Fruit fly (Drosophila melanogaster): ENCODE results near the gene CG18249.

The CG18249 gene

DNA sequence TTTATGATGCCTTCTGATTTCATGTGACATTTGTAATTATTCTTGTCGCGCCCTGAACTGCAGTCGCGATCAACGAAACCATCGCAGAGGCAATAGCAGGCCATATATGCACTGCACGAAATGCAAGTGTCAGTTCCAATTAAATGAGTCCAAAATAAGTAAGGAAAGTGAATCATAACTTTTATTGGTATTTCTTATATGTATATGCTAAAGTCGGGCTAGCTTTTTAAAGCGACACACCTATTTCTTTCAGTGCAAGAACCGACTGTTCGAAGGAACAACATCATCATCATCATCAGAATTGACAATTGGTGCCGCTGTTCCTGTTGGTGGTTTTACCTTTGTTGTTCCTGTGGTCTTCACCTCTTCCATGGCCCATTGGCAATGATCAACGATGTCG, 22.8 kb upstream of the CG18249 start (continued):
- TF ChIP-seq Hand (GFP tag; optimal IDR thresholded peaks at IDR 0.05) (no peak), Mrtf (GFP tag; IDR thresholded peaks at IDR 0.05) (no peak), peb (GFP tag; IDR thresholded peaks at IDR 0.05) (no peak), lola (GFP tag; optimal IDR thresholded peaks at IDR 0.05) (peak in 1 of 3 experiments; percentile 62), CG15269 (tag; optimal IDR thresholded peaks at IDR 0.05) (no peak), Stat92E (GFP tag; optimal IDR thresholded peaks at IDR 0.05) (no peak), Meics (GFP tag; optimal IDR thresholded peaks at IDR 0.05) (no peak), abd-A (tag; optimal IDR thresholded peaks at IDR 0.05) (no peak), CG3838 (GFP tag; optimal IDR thresholded peaks at IDR 0.05) (no peak), Abd-B (GFP tag; optimal IDR thresholded peaks at IDR 0.05) (no peak), CG31388 (GFP tag; optimal IDR thresholded peaks at IDR 0.05) (no peak), zf30C (GFP tag; optimal IDR thresholded peaks at IDR 0.05) (peak; percentile 54), sim (GFP tag; IDR thresholded peaks at IDR 0.05) (no peak), CG3726 (GFP tag; IDR thresholded peaks at IDR 0.05) (no peak), CG10431 (GFP tag; optimal IDR thresholded peaks at IDR 0.05) (no peak), ken (GFP tag; IDR thresholded peaks at IDR 0.05) (no peak), bab2 (GFP tag; optimal IDR thresholded peaks at IDR 0.05) (no peak), H2.0 (GFP tag; IDR thresholded peaks at IDR 0.05) (no peak), sr (GFP tag; IDR thresholded peaks at IDR 0.05) (no peak), bbx (GFP tag; IDR thresholded peaks at IDR 0.05; ENCODE audit: partially characterized antibody) (no peak), Adf1 (GFP tag; IDR thresholded peaks at IDR 0.05) (no peak), CG14860 (GFP tag; IDR thresholded peaks at IDR 0.05; ENCODE audit: partially characterized antibody) (no peak), hkb (optimal IDR thresholded peaks at IDR 0.05) (no peak), hkb (GFP tag; IDR thresholded peaks at IDR 0.05) (no peak), emc (GFP tag; optimal IDR thresholded peaks at IDR 0.05) (no peak), danr (GFP tag; IDR thresholded peaks at IDR 0.05) (no peak), CG11560 (tag; IDR thresholded peaks at IDR 0.05) (no peak), CG6813 (GFP tag; optimal IDR thresholded peaks at IDR 0.05) (peak; percentile 4), CG13424 (tag; optimal IDR thresholded peaks at IDR 0.05) (no peak), ATbp (GFP tag; optimal IDR thresholded peaks at IDR 0.05) (no peak), CG34376 (GFP tag; optimal IDR thresholded peaks at IDR 0.05) (no peak), Sin3A (optimal IDR thresholded peaks at IDR 0.05) (no peak), mld (GFP tag; IDR thresholded peaks at IDR 0.05; ENCODE audit: partially characterized antibody) (no peak), CG9797 (GFP tag; optimal IDR thresholded peaks at IDR 0.05) (no peak), CG2199 (GFP tag; IDR thresholded peaks at IDR 0.05) (no peak), CG15073 (GFP tag; optimal IDR thresholded peaks at IDR 0.05) (no peak), phol (tag; optimal IDR thresholded peaks at IDR 0.05) (peak; percentile 39), CG15479 (GFP tag; optimal IDR thresholded peaks at IDR 0.05) (no peak), oc (tag; optimal IDR thresholded peaks at IDR 0.05) (no peak), Pdp1 (GFP tag; optimal IDR thresholded peaks at IDR 0.05) (peak in 1 of 2 experiments; percentile 22), CG30020 (tag; optimal IDR thresholded peaks at IDR 0.05) (no peak), CG31224 (GFP tag; IDR thresholded peaks at IDR 0.05) (no peak), CG10543 (GFP tag; optimal IDR thresholded peaks at IDR 0.05) (no peak), CG12219 (GFP tag; optimal IDR thresholded peaks at IDR 0.05) (no peak), gfzf (GFP tag; optimal IDR thresholded peaks at IDR 0.05) (no peak), NfI (GFP tag; optimal IDR thresholded peaks at IDR 0.05) (no peak), Blimp-1 (GFP tag; optimal IDR thresholded peaks at IDR 0.05) (no peak), Lpt (GFP tag; optimal IDR thresholded peaks at IDR 0.05) (no peak), pzg (GFP tag; optimal IDR thresholded peaks at IDR 0.05) (no peak), E2f1 (GFP tag; IDR thresholded peaks at IDR 0.05) (no peak), CG9876 (GFP tag; optimal IDR thresholded peaks at IDR 0.05) (no peak)
